Worm (Caenorhabditis elegans): ENCODE data around the gene T26G10.1.

DNA sequence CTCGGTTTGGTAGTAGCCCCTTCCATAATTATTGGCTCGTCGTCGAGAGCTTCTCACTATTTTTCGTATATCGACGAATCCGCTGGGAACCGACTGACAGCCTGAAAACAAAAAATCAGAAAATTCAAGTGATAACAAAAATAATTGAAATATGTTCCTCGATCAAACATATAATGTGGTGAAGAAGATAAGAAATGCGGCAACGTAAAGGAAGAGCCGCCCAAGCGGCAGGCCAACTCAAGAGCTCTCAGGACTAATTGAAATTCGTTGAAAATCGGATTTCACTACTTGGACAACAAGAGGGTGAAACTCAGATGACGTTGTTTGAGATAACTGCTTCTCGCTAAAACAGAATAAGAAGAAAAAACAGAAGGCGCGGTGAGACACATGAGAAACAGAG lies 16.4 kb downstream of the T26G10.1 start, which contains the start of gene slc-17.2:
- no peak for TF ChIP-seq tab-1 (GFP tag; IDR thresholded peaks at IDR 0.05)
- no peak for TF ChIP-seq med-1 (GFP tag; optimal IDR thresholded peaks at IDR 0.05; ENCODE audit: insufficient read depth)
- no peak for TF ChIP-seq ztf-29 (GFP tag; IDR thresholded peaks at IDR 0.05)
- TF ChIP-seq T22C8.4 (GFP tag; IDR thresholded peaks at IDR 0.05) = no peak
- no peak for TF ChIP-seq flt-1 (GFP tag; IDR thresholded peaks at IDR 0.05)
- TF ChIP-seq ref-1 (GFP tag; conservative IDR thresholded peaks at IDR 0.05) = no peak
- no peak for TF ChIP-seq cog-1 (tag; optimal IDR thresholded peaks at IDR 0.05)
- TF ChIP-seq klf-2 (GFP tag; conservative IDR thresholded peaks at IDR 0.05) = no peak
- TF ChIP-seq ztf-23 (GFP tag; IDR thresholded peaks at IDR 0.05) = no peak

All from whole organism, midembryonic.